Fruit fly (Drosophila melanogaster): ENCODE results near the gene MetRS-m.

dm6 chr3R:14294397-14295018 lies 34.7 kb upstream of the MetRS-m start:
- TF ChIP-seq CTCF (optimal IDR thresholded peaks at IDR 0.05) (no peak), CG8478 (optimal IDR thresholded peaks at IDR 0.05) (no peak)
